Worm (Caenorhabditis elegans): ENCODE data around the gene ceh-14.

ce11 chrX:7500970-7501369 is 31.6 kb downstream of the ceh-14 start, which contains the start of gene uggt-1:
- TF ChIP-seq ref-1 (GFP tag; conservative IDR thresholded peaks at IDR 0.05) (no peak), klf-2 (GFP tag; conservative IDR thresholded peaks at IDR 0.05) (no peak), cog-1 (tag; optimal IDR thresholded peaks at IDR 0.05) (peak; percentile 78), ztf-29 (GFP tag; IDR thresholded peaks at IDR 0.05) (no peak), flt-1 (GFP tag; IDR thresholded peaks at IDR 0.05) (peak; percentile 72)

Data from whole organism, midembryonic.